Worm (Caenorhabditis elegans) whole organism, L2 larva: ENCODE measurements around the gene T24H10.1.

Experiments used
- C34F6.9 ChIP-seq: fragments of 150-350 bp; optimal IDR thresholded peaks from 2 replicates; lab custom pipeline; 2014; ENCODE audit warnings: missing biosample characterization, missing genetic modification characterization
- F13H6.1 ChIP-seq: sonication (generic microtip); optimal IDR thresholded peaks from 2 replicates; lab custom pipeline; 2016; ENCODE audit warnings: missing genetic modification characterization, missing compliant biosample characterization
- R02D3.7 ChIP-seq: fragments of 150-350 bp; optimal IDR thresholded peaks from 2 replicates; lab custom pipeline; 2014; ENCODE audit warnings: missing biosample characterization, missing genetic modification characterization
- Y55F3AM.14 ChIP-seq: fragments of 200-800 bp; sonication (Bioruptor generic); optimal IDR thresholded peaks from 2 replicates; lab custom pipeline; 2018; ENCODE audit warnings: mild to moderate bottlenecking, missing genetic modification characterization, missing compliant biosample characterization
- ZK546.5 ChIP-seq: sonication (generic microtip); optimal IDR thresholded peaks from 2 replicates; lab custom pipeline; 2017; ENCODE audit warnings: missing biosample characterization, missing genetic modification characterization
- alr-1 ChIP-seq: fragments of 150-350 bp; optimal IDR thresholded peaks from 2 replicates; lab custom pipeline; 2014; ENCODE audit warnings: missing biosample characterization, missing genetic modification characterization
- aly-2 ChIP-seq: fragments of 150-350 bp; optimal IDR thresholded peaks from 2 replicates; lab custom pipeline; 2014; ENCODE audit warnings: missing biosample characterization, missing genetic modification characterization
- ama-1 ChIP-seq: fragments of 150-350 bp; optimal IDR thresholded peaks from 2 replicates; lab custom pipeline; 2018; ENCODE audit warnings: inconsistent platforms
- blmp-1 ChIP-seq: sonication (generic microtip); optimal IDR thresholded peaks from 2 replicates; lab custom pipeline; 2017; ENCODE audit warnings: missing genetic modification characterization, mild to moderate bottlenecking, missing compliant biosample characterization, antibody characterized with exemption, moderate library complexity; ENCODE audit not compliant: insufficient read depth
- ceh-16 ChIP-seq: fragments of 150-350 bp; optimal IDR thresholded peaks from 2 replicates; lab custom pipeline; 2014; ENCODE audit warnings: missing biosample characterization, missing genetic modification characterization
- ceh-82 ChIP-seq: fragments of 150-350 bp; optimal IDR thresholded peaks from 2 replicates; lab custom pipeline; 2014; ENCODE audit warnings: missing biosample characterization, missing genetic modification characterization
- crh-2 ChIP-seq: sonication (generic microtip); optimal IDR thresholded peaks from 2 replicates; lab custom pipeline; 2017; ENCODE audit warnings: missing biosample characterization, missing genetic modification characterization
- dmd-4 ChIP-seq: sonication (generic microtip); optimal IDR thresholded peaks from 2 replicates; lab custom pipeline; 2017; ENCODE audit warnings: missing biosample characterization, missing genetic modification characterization
- egl-27 ChIP-seq: sonication (generic microtip); optimal IDR thresholded peaks from 3 replicates; lab custom pipeline; 2017; ENCODE audit warnings: missing biosample characterization, missing genetic modification reagents, missing genetic modification characterization
- elt-1 ChIP-seq: fragments of 150-350 bp; optimal IDR thresholded peaks from 2 replicates; lab custom pipeline; 2014; ENCODE audit warnings: missing biosample characterization, missing genetic modification characterization
- elt-3 ChIP-seq: sonication (generic microtip); optimal IDR thresholded peaks from 2 replicates; lab custom pipeline; 2017; ENCODE audit warnings: missing biosample characterization, missing genetic modification characterization
- fos-1 ChIP-seq: fragments of 150-350 bp; optimal IDR thresholded peaks from 2 replicates; lab custom pipeline; 2014; ENCODE audit warnings: missing biosample characterization, missing genetic modification characterization
- gmeb-1 ChIP-seq: fragments of 150-350 bp; optimal IDR thresholded peaks from 2 replicates; lab custom pipeline; 2014; ENCODE audit warnings: missing biosample characterization, missing genetic modification characterization
- lin-11 ChIP-seq: fragments of 150-350 bp; sonication (generic microtip); optimal IDR thresholded peaks from 2 replicates; lab custom pipeline; 2014; ENCODE audit warnings: missing biosample characterization, missing genetic modification characterization, inconsistent platforms, mixed read lengths
- lin-13 ChIP-seq: fragments of 150-350 bp; optimal IDR thresholded peaks from 2 replicates; lab custom pipeline; 2014; ENCODE audit warnings: missing biosample characterization, missing genetic modification reagents, missing genetic modification characterization
- lin-39 ChIP-seq: fragments of 150-350 bp; optimal IDR thresholded peaks from 2 replicates; lab custom pipeline; 2014; ENCODE audit warnings: missing biosample characterization, missing genetic modification reagents, missing genetic modification characterization
- lsy-2 ChIP-seq, 2 experiments: fragments of 150-350 bp in 1 of 2; sonication (generic microtip) in 1 of 2; optimal IDR thresholded peaks; 2 replicates each; lab custom pipeline; 2014 to 2017; ENCODE audit warnings: missing biosample characterization in 2 of 2, missing genetic modification characterization in 2 of 2
- mab-5 ChIP-seq: fragments of 150-350 bp; optimal IDR thresholded peaks from 2 replicates; lab custom pipeline; 2014; ENCODE audit warnings: missing biosample characterization, missing genetic modification characterization
- mbf-1 ChIP-seq: sonication (generic microtip); optimal IDR thresholded peaks from 2 replicates; lab custom pipeline; 2017; ENCODE audit warnings: missing biosample characterization, missing genetic modification characterization
- mdl-1 ChIP-seq, 2 experiments: fragments of 150-350 bp in 1 of 2; sonication (generic microtip) in 1 of 2; optimal IDR thresholded peaks; 2 replicates each; lab custom pipeline; 2017; ENCODE audit warnings: missing biosample characterization in 2 of 2, missing genetic modification characterization in 2 of 2
- nhr-10 ChIP-seq: sonication (generic microtip); optimal IDR thresholded peaks from 2 replicates; lab custom pipeline; 2017; ENCODE audit warnings: missing biosample characterization, missing genetic modification characterization
- nhr-11 ChIP-seq: fragments of 150-350 bp; optimal IDR thresholded peaks from 2 replicates; lab custom pipeline; 2014; ENCODE audit warnings: missing biosample characterization, missing genetic modification characterization
- nhr-12 ChIP-seq: fragments of 150-350 bp; optimal IDR thresholded peaks from 2 replicates; lab custom pipeline; 2014; ENCODE audit warnings: missing biosample characterization, missing genetic modification characterization
- nhr-129 ChIP-seq: fragments of 150-350 bp; optimal IDR thresholded peaks from 2 replicates; lab custom pipeline; 2014; ENCODE audit warnings: missing biosample characterization, missing genetic modification characterization
- nhr-21 ChIP-seq: fragments of 150-350 bp; optimal IDR thresholded peaks from 2 replicates; lab custom pipeline; 2014; ENCODE audit warnings: missing biosample characterization, missing genetic modification characterization
- nhr-237 ChIP-seq: fragments of 150-350 bp; optimal IDR thresholded peaks from 2 replicates; lab custom pipeline; 2014; ENCODE audit warnings: missing biosample characterization, missing genetic modification characterization
- nhr-25 ChIP-seq: fragments of 150-350 bp; sonication (generic microtip); optimal IDR thresholded peaks from 3 replicates; lab custom pipeline; 2014; ENCODE audit warnings: missing biosample characterization, missing genetic modification characterization
- nhr-6 ChIP-seq: fragments of 150-350 bp; optimal IDR thresholded peaks from 2 replicates; lab custom pipeline; 2014; ENCODE audit warnings: missing biosample characterization, missing genetic modification characterization
- nhr-77 ChIP-seq: fragments of 150-350 bp; optimal IDR thresholded peaks from 2 replicates; lab custom pipeline; 2014; ENCODE audit warnings: missing biosample characterization, missing genetic modification characterization
- peb-1 ChIP-seq: fragments of 150-350 bp; optimal IDR thresholded peaks from 2 replicates; lab custom pipeline; 2014; ENCODE audit warnings: missing biosample characterization, missing genetic modification characterization
- sem-4 ChIP-seq: fragments of 150-350 bp; optimal IDR thresholded peaks from 2 replicates; lab custom pipeline; 2014; ENCODE audit warnings: missing biosample characterization, missing genetic modification reagents, missing genetic modification characterization
- skn-1 ChIP-seq: sonication (generic microtip); optimal IDR thresholded peaks from 2 replicates; lab custom pipeline; 2017; ENCODE audit warnings: missing biosample characterization, missing genetic modification characterization
- sma-3 ChIP-seq: sonication (generic microtip); optimal IDR thresholded peaks from 2 replicates; lab custom pipeline; 2016; ENCODE audit warnings: missing genetic modification reagents, missing genetic modification characterization, missing compliant biosample characterization
- sma-9 ChIP-seq, 2 experiments: fragments of 150-350 bp in 1 of 2; sonication (generic microtip) in 1 of 2; optimal IDR thresholded peaks; 2 replicates each; lab custom pipeline; 2014 to 2016; ENCODE audit warnings: missing genetic modification characterization in 2 of 2, mild to moderate bottlenecking in 1 of 2, missing biosample characterization in 1 of 2, missing compliant biosample characterization in 1 of 2, missing genetic modification reagents in 1 of 2, moderate library complexity in 1 of 2
- snpc-4 ChIP-seq: fragments of 150-350 bp; optimal IDR thresholded peaks from 2 replicates; lab custom pipeline; 2014; ENCODE audit warnings: missing biosample characterization, missing genetic modification characterization
- unc-39 ChIP-seq: fragments of 150-350 bp; optimal IDR thresholded peaks from 2 replicates; lab custom pipeline; 2014; ENCODE audit warnings: missing biosample characterization, missing genetic modification characterization
- unc-55 ChIP-seq: fragments of 150-350 bp; sonication (generic microtip); optimal IDR thresholded peaks from 3 replicates; lab custom pipeline; 2014; ENCODE audit warnings: missing biosample characterization, missing genetic modification reagents, missing genetic modification characterization
- unc-62 ChIP-seq: fragments of 150-350 bp; optimal IDR thresholded peaks from 2 replicates; lab custom pipeline; 2014; ENCODE audit warnings: missing biosample characterization, missing genetic modification reagents, missing genetic modification characterization
- zag-1 ChIP-seq: fragments of 150-350 bp; optimal IDR thresholded peaks from 2 replicates; lab custom pipeline; 2014; ENCODE audit warnings: missing biosample characterization, missing genetic modification characterization
- ztf-1 ChIP-seq: fragments of 200-800 bp; sonication (Bioruptor generic); conservative IDR thresholded peaks from 2 replicates; pipeline ENCODE4 v1.3.6; 2022; ENCODE audit warnings: missing genetic modification characterization, missing compliant biosample characterization
- ztf-11 ChIP-seq: sonication (generic microtip); optimal IDR thresholded peaks from 2 replicates; lab custom pipeline; 2017; ENCODE audit warnings: missing biosample characterization, missing genetic modification characterization
- ztf-4 ChIP-seq: fragments of 150-350 bp; optimal IDR thresholded peaks from 2 replicates; lab custom pipeline; 2014; ENCODE audit warnings: missing biosample characterization, missing genetic modification characterization

Gene T24H10.1

DNA sequence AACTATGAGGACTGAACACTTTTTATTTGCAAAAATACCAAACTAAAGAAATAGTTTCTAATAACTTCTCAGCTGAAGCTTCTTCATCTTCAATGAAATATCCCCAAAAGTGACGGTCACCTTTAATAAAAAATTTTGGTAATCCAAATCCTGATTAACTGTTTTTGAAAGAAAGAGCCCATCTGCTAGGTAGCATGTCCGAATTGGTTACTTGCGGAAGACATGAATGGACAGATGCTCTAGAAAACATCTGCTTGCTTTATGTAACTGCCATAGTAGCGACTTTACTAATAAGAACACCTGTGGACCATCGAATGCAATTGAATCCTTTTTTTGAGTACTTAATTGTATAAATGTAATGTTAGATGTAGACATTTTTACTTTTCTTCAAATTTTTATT, 40.2 kb upstream of the T24H10.1 start:
- TF ChIP-seq lin-39 (tag; lab: Kevin White, UChicago) (no peak), zag-1 (tag; lab: Kevin White, UChicago) (no peak), nhr-237 (no peak), gmeb-1 (tag; lab: Kevin White, UChicago) (no peak), blmp-1 (tag; lab: Kevin White, UChicago) (no peak), nhr-77 (no peak), unc-39 (tag; lab: Kevin White, UChicago) (no peak), mab-5 (tag; lab: Kevin White, UChicago) (no peak), lsy-2 (tag; optimal IDR thresholded peaks at IDR 0.05; lab: Kevin White, UChicago) (no peak), dmd-4 (tag; lab: Kevin White, UChicago) (no peak), crh-2 (tag; lab: Kevin White, UChicago) (no peak), peb-1 (no peak), ama-1 (lab: Kevin White, UChicago) (no peak), ceh-82 (no peak), nhr-12 (tag; lab: Kevin White, UChicago) (no peak), ztf-4 (tag; lab: Kevin White, UChicago) (no peak)

ce11 chrII:9060332-9060840, 38.8 kb upstream of the T24H10.1 start:
- peak; percentile 45 for TF ChIP-seq alr-1 (tag; lab: Kevin White, UChicago)
- TF ChIP-seq blmp-1 (tag; lab: Kevin White, UChicago): no peak
- peak; percentile 75 for TF ChIP-seq lin-39 (tag; lab: Kevin White, UChicago)
- peak; percentile 86 for TF ChIP-seq nhr-21 (tag; lab: Kevin White, UChicago)
- TF ChIP-seq skn-1 (tag; lab: Kevin White, UChicago): peak; percentile 26
- TF ChIP-seq F13H6.1 (tag; lab: Kevin White, UChicago): peak; percentile 94
- TF ChIP-seq nhr-129 (tag; lab: Kevin White, UChicago): peak; percentile 99
- TF ChIP-seq elt-3 (tag; lab: Kevin White, UChicago): no peak
- TF ChIP-seq sma-9 (GFP tag; optimal IDR thresholded peaks at IDR 0.05; lab: Kevin White, UChicago): peak; percentile 76
- TF ChIP-seq sma-9 (tag; optimal IDR thresholded peaks at IDR 0.05; lab: Kevin White, UChicago): no peak
- TF ChIP-seq snpc-4: peak; percentile 25
- peak; percentile 86 for TF ChIP-seq unc-39 (tag; lab: Kevin White, UChicago)
- TF ChIP-seq ztf-11 (tag; lab: Kevin White, UChicago): peak; percentile 64
- TF ChIP-seq aly-2 (tag; lab: Kevin White, UChicago): no peak
- peak; percentile 93 for TF ChIP-seq C34F6.9 (tag; lab: Kevin White, UChicago)
- no peak for TF ChIP-seq mbf-1 (tag; lab: Kevin White, UChicago)
- peak; percentile 69 for TF ChIP-seq ceh-82
- TF ChIP-seq Y55F3AM.14 (GFP tag; lab: Kevin White, UChicago): peak; percentile 85
- TF ChIP-seq sem-4 (tag; lab: Kevin White, UChicago): peak; percentile 74
- no peak for TF ChIP-seq elt-1 (tag; lab: Kevin White, UChicago)
- TF ChIP-seq ZK546.5: no peak
- TF ChIP-seq ztf-1: no peak
- TF ChIP-seq mab-5 (tag; lab: Kevin White, UChicago): peak; percentile 68
- peak; percentile 95 for TF ChIP-seq lin-11 (tag; lab: Kevin White, UChicago)
- peak; percentile 91 for TF ChIP-seq fos-1 (tag; lab: Kevin White, UChicago)
- TF ChIP-seq lsy-2 (tag; optimal IDR thresholded peaks at IDR 0.05; lab: Kevin White, UChicago): peak; percentile 62 to 86
- TF ChIP-seq gmeb-1 (tag; lab: Kevin White, UChicago): peak; percentile 61
- peak; percentile 76 for TF ChIP-seq ztf-4 (tag; lab: Kevin White, UChicago)
- peak; percentile 45 for TF ChIP-seq nhr-12 (tag; lab: Kevin White, UChicago)
- peak; percentile 88 for TF ChIP-seq lin-13
- no peak for TF ChIP-seq R02D3.7 (tag; lab: Kevin White, UChicago)
- TF ChIP-seq sma-3 (GFP tag; lab: Kevin White, UChicago): peak; percentile 88
- TF ChIP-seq unc-62 (GFP tag; lab: Kevin White, UChicago): no peak
- TF ChIP-seq nhr-11 (tag; lab: Kevin White, UChicago): no peak
- peak; percentile 60 for TF ChIP-seq nhr-6 (tag; lab: Kevin White, UChicago)
- no peak for TF ChIP-seq nhr-77
- no peak for TF ChIP-seq dmd-4 (tag; lab: Kevin White, UChicago)
- TF ChIP-seq nhr-237: no peak
- peak; percentile 93 for TF ChIP-seq egl-27 (tag; lab: Kevin White, UChicago)
- peak; percentile 63 to 86 for TF ChIP-seq mdl-1 (tag; optimal IDR thresholded peaks at IDR 0.05; lab: Kevin White, UChicago)
- TF ChIP-seq zag-1 (tag; lab: Kevin White, UChicago): peak; percentile 92
- peak; percentile 38 for TF ChIP-seq peb-1
- peak; percentile 89 for TF ChIP-seq nhr-25 (tag; lab: Kevin White, UChicago)
- TF ChIP-seq nhr-10 (tag; lab: Kevin White, UChicago): peak; percentile 6
- peak; percentile 89 for TF ChIP-seq crh-2 (tag; lab: Kevin White, UChicago)
- TF ChIP-seq unc-55 (GFP tag; lab: Kevin White, UChicago): peak; percentile 91
- TF ChIP-seq ceh-16: peak; percentile 2
- TF ChIP-seq, all 48 proteins: peak for 33
